Worm (Caenorhabditis elegans) whole organism, midembryonic: ENCODE measurements around the gene Y51H7C.7.

Source experiments
- T22C8.4 ChIP-seq: fragments of 200-800 bp; sonication (Bioruptor generic); IDR thresholded peaks from 2 replicates; pipeline ENCODE4 v1.3.6; 2022; ENCODE audit warnings: missing genetic modification characterization, missing compliant biosample characterization
- flt-1 ChIP-seq: fragments of 200-800 bp; sonication (Bioruptor generic); IDR thresholded peaks from 2 replicates; pipeline ENCODE4 v1.3.6; 2022; ENCODE audit warnings: missing genetic modification characterization, missing compliant biosample characterization
- klf-2 ChIP-seq: fragments of 200-800 bp; sonication (Bioruptor generic); conservative IDR thresholded peaks from 2 replicates; pipeline ENCODE4 v1.3.6; 2022; ENCODE audit warnings: missing genetic modification reagents, missing genetic modification characterization, missing compliant biosample characterization
- med-1 ChIP-seq: sonication (generic microtip); optimal IDR thresholded peaks from 2 replicates; lab custom pipeline; 2017; ENCODE audit warnings: missing genetic modification characterization, mild to moderate bottlenecking, missing compliant biosample characterization, antibody characterized with exemption, missing genetic modification reagents; ENCODE audit not compliant: insufficient read depth
- ref-1 ChIP-seq: fragments of 200-800 bp; sonication (Bioruptor generic); conservative IDR thresholded peaks from 2 replicates; pipeline ENCODE4 v1.3.6; 2022; ENCODE audit warnings: missing genetic modification reagents, missing genetic modification characterization, missing compliant biosample characterization
- tab-1 ChIP-seq: fragments of 200-800 bp; sonication (Bioruptor generic); IDR thresholded peaks from 2 replicates; pipeline ENCODE4 v1.3.6; 2022; ENCODE audit warnings: missing genetic modification characterization, missing compliant biosample characterization
- ztf-23 ChIP-seq: fragments of 200-800 bp; sonication (Bioruptor generic); IDR thresholded peaks from 2 replicates; pipeline ENCODE4 v1.3.6; 2022; ENCODE audit warnings: missing genetic modification reagents, missing genetic modification characterization, missing compliant biosample characterization
- ztf-29 ChIP-seq: fragments of 200-800 bp; sonication (Bioruptor generic); IDR thresholded peaks from 2 replicates; pipeline ENCODE4 v1.3.6; 2022; ENCODE audit warnings: missing genetic modification reagents, missing genetic modification characterization, missing compliant biosample characterization

- TF ChIP-seq ref-1 (GFP tag; lab: Robert Waterston, UW) (no peak), ztf-29 (GFP tag; lab: Robert Waterston, UW) (no peak), tab-1 (GFP tag; lab: Robert Waterston, UW) (no peak), T22C8.4 (GFP tag; lab: Robert Waterston, UW) (peak; percentile 45; the same call in 1 of the 2 replicates), klf-2 (no peak), med-1 (GFP tag; lab: Kevin White, UChicago) (no peak), flt-1 (GFP tag; lab: Robert Waterston, UW) (no peak), ztf-23 (GFP tag; lab: Robert Waterston, UW) (no peak)
These were observed 10.1 kb downstream of the Y51H7C.7 start, which contains the start of gene alkb-1 for ce11 chrII:1412359-1412907.
